Worm (Caenorhabditis elegans): ENCODE results near the gene fbxa-4.

fbxa-4 gene

DNA sequence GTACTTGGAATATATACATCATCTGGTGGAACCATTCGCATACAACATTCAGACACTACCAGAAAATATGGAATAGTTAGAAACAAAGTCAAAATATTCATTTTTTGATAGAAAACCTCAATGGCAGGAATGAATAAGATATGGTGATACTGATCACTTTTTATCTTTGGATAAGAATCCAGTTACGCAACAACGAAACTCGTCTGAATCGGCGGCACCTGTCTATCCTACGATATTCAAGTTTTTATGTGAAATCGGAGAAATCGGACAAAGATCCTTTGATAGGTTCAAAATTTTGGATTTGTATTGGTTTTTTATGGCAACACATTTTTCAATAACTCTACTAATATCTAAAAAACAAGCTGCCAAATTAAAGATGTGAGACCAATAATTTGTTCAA lies 16.4 kb downstream of the fbxa-4 start, which contains the start of gene F16G10.14:
TSS of gene F16G10.14 (minus strand) at position 101 of the 400 bp plus-strand sequence.
- no peak for TF ChIP-seq ama-1 (optimal IDR thresholded peaks at IDR 0.05)
- no peak for TF ChIP-seq mdl-1 (tag; optimal IDR thresholded peaks at IDR 0.05)

ce11 chrII:2395864-2396263 lies 19.5 kb downstream of the fbxa-4 start, which contains the start of gene F16G10.13:
TSS of gene F16G10.13 (minus strand) at chrII:2395964.
- TF ChIP-seq hmg-11 (tag; optimal IDR thresholded peaks at IDR 0.05) (no peak), ZK546.5 (tag; optimal IDR thresholded peaks at IDR 0.05) (no peak), jun-1 (tag; optimal IDR thresholded peaks at IDR 0.05) (no peak), eor-1 (tag; optimal IDR thresholded peaks at IDR 0.05) (no peak)

DNA sequence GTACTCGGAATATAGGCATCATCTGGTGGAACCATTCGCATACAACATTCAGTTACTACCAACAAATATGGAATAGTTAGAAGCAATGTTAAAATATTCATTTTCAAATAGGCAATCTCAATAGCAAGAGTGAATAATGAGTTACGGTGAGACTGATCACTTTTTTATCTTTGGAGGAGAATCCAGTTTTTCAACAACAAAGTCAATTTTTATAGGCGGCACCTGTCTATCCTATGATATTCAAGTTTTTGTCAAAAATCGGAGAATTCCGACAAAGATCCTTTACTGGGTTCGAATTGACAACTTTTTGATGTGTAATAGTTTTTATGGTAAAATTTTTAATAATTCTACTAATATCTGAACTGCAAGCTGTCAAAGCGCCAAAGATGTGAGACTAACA lies 21.5 kb downstream of the fbxa-4 start, which contains the start of gene F16G10.11:
TSS of gene F16G10.11 (minus strand) at position 101 of the 400 bp plus-strand sequence.
- TF ChIP-seq mdl-1 (tag; optimal IDR thresholded peaks at IDR 0.05) (no peak), ceh-9 (tag; optimal IDR thresholded peaks at IDR 0.05) (no peak), lsy-12 (tag; optimal IDR thresholded peaks at IDR 0.05) (no peak), ztf-4 (tag; optimal IDR thresholded peaks at IDR 0.05) (no peak), nfya-1 (tag; optimal IDR thresholded peaks at IDR 0.05; ENCODE audit: insufficient read depth) (no peak)

DNA sequence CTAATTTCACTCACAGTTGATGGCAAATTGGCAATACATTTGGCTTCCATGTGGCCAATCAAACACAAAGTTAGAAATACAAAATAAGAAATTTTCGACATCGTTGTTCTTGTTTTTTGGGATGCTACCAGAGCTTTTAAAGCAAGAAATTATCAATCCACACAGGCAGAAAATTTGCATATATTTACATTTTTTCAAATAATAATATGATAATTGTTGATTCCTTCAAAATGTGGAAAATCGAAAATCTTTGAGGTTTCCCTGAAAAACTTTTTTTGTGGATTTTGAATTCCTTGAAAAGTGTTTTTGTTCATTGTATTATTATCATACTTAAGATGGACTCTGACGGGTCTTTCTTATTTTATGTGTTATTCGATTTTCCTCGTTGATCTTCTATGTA lies 24.4 kb downstream of the fbxa-4 start, which contains the start of gene F16G10.10:
TSS of gene F16G10.10 (minus strand) at position 101 of the 400 bp plus-strand sequence.
- TF ChIP-seq lsy-12 (tag; optimal IDR thresholded peaks at IDR 0.05) = no peak

DNA sequence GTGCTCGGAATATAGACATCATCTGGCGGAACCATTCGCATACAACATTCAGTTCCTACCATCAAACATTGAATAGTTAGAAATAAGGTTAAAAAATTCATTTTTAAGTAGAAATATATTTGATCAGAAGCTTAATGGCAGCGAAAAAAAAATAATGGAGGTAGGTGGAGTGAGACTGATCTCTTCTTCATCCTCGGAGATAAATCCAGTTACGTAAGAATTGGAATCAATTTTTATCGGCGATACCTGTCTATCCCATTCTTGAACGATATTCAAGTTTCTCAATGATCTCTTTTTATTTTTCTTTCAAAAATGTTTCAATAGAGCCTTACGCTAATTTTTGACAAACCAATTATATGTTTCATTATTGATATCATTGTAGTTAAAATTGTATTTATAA lies 29.8 kb downstream of the fbxa-4 start, which contains the start of gene F16G10.9:
TSS of gene F16G10.9 (minus strand) at position 101 of the 400 bp plus-strand sequence.
- TF ChIP-seq lin-39 (tag; optimal IDR thresholded peaks at IDR 0.05) = no peak
- no peak for TF ChIP-seq aly-2 (tag; optimal IDR thresholded peaks at IDR 0.05)

ce11 chrII:2383334-2383733 lies 32.0 kb downstream of the fbxa-4 start, which contains the start of gene F16G10.8:
TSS of gene F16G10.8 (minus strand) at chrII:2383434.
- TF ChIP-seq pha-4 (tag; optimal IDR thresholded peaks at IDR 0.05) (no peak), nhr-67 (tag; optimal IDR thresholded peaks at IDR 0.05) (no peak), unc-62 (GFP tag; optimal IDR thresholded peaks at IDR 0.05) (no peak), fkh-2 (tag; optimal IDR thresholded peaks at IDR 0.05) (no peak), nhr-23 (tag; optimal IDR thresholded peaks at IDR 0.05) (no peak), ztf-4 (tag; optimal IDR thresholded peaks at IDR 0.05) (no peak), ceh-82 (tag; optimal IDR thresholded peaks at IDR 0.05) (no peak), skn-1 (tag; optimal IDR thresholded peaks at IDR 0.05) (no peak), fos-1 (tag; optimal IDR thresholded peaks at IDR 0.05) (no peak), zag-1 (tag; optimal IDR thresholded peaks at IDR 0.05) (no peak)

DNA sequence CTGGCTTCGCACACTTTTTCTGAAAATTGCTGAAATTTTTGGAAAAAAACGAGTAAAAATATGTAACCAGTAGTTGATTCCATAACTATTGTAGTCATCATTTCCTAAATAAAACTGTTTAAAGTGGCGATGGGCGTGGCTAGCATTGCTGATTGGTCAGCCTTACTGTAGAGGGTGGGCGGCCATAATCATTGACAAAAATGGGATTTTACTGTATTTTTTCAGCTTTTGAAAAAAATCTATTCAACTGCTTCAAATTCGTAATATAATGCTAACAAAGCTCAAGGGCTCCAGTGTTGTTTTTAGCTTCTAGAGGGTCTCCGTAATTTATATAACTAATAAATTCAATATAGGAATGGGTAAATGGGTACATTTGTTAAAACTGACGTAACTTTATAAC lies 35.2 kb downstream of the fbxa-4 start, which contains the start of gene F16G10.7:
TSS of gene F16G10.7 (minus strand) at position 101 of the 400 bp plus-strand sequence.
- TF ChIP-seq elt-2 (tag; optimal IDR thresholded peaks at IDR 0.05) = no peak
- TF ChIP-seq nfya-1 (tag; optimal IDR thresholded peaks at IDR 0.05; ENCODE audit: insufficient read depth) = peak; percentile 38
- no peak for TF ChIP-seq skn-1 (tag; optimal IDR thresholded peaks at IDR 0.05)
- TF ChIP-seq mml-1 (tag; optimal IDR thresholded peaks at IDR 0.05) = no peak
- TF ChIP-seq nhr-76 (tag; optimal IDR thresholded peaks at IDR 0.05) = no peak

DNA sequence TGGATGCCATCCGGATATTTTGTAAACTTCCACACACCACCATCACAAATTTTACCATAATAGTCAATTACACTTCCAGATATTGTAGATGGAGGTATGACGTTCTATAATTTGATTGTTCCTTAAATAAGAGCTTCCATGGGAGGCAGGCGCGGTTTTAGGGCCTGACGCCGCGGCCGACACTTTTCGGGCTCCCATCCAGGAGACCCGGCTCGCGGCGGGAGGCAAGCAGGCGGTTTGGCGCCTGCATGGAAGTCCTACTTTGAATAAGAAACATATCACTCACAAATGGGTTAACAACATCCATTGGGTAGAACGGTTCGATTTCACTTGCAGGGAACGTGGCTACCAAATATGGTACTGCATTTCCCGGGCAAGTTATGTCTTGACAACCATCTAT lies 35.7 kb downstream of the fbxa-4 start:
- TF ChIP-seq tbx-2 (tag; optimal IDR thresholded peaks at IDR 0.05) = no peak
- TF ChIP-seq ceh-28 (tag; optimal IDR thresholded peaks at IDR 0.05) = no peak
- TF ChIP-seq elt-2 (tag; optimal IDR thresholded peaks at IDR 0.05) = no peak
- TF ChIP-seq elt-3 (tag; optimal IDR thresholded peaks at IDR 0.05) = no peak
- TF ChIP-seq zag-1 (tag; optimal IDR thresholded peaks at IDR 0.05) = no peak
- no peak for TF ChIP-seq mml-1 (tag; optimal IDR thresholded peaks at IDR 0.05)
- TF ChIP-seq nhr-11 (tag; optimal IDR thresholded peaks at IDR 0.05) = no peak
- TF ChIP-seq fos-1 (tag; optimal IDR thresholded peaks at IDR 0.05) = no peak
- TF ChIP-seq nhr-76 (tag; optimal IDR thresholded peaks at IDR 0.05) = no peak
- no peak for TF ChIP-seq nhr-67 (tag; optimal IDR thresholded peaks at IDR 0.05)
- TF ChIP-seq ama-1 (optimal IDR thresholded peaks at IDR 0.05) = no peak
- TF ChIP-seq jun-1 (tag; optimal IDR thresholded peaks at IDR 0.05) = no peak
- no peak for TF ChIP-seq lin-39 (tag; optimal IDR thresholded peaks at IDR 0.05)
- TF ChIP-seq skn-1 (tag; optimal IDR thresholded peaks at IDR 0.05) = no peak
- no peak for TF ChIP-seq R02D3.7 (tag; optimal IDR thresholded peaks at IDR 0.05)
- no peak for TF ChIP-seq ztf-11 (tag; optimal IDR thresholded peaks at IDR 0.05)
- TF ChIP-seq nfya-1 (tag; optimal IDR thresholded peaks at IDR 0.05; ENCODE audit: insufficient read depth) = no peak
- no peak for TF ChIP-seq ztf-4 (tag; optimal IDR thresholded peaks at IDR 0.05)
- no peak for TF ChIP-seq nhr-77 (tag; optimal IDR thresholded peaks at IDR 0.05)
